Worm (Caenorhabditis elegans) whole organism, L4/young adult: Measurements from ENCODE around the gene K10D2.8.

ENCODE experiments used
- W03F9.2 ChIP-seq: fragments of 150-350 bp; optimal IDR thresholded peaks from 2 replicates; lab custom pipeline; 2014; ENCODE audit warnings: missing biosample characterization, missing genetic modification characterization
- dao-5 ChIP-seq: sonication (generic microtip); optimal IDR thresholded peaks from 2 replicates; lab custom pipeline; 2016; ENCODE audit warnings: missing genotype, missing genetic modification characterization, moderate library complexity, missing compliant biosample characterization
- him-1 ChIP-seq: sonication (generic microtip); optimal IDR thresholded peaks from 2 replicates; lab custom pipeline; 2016; ENCODE audit warnings: missing genotype, missing genetic modification reagents, missing genetic modification characterization, missing compliant biosample characterization

- TF ChIP-seq him-1 (tag; lab: Kevin White, UChicago) (peak; percentile 7), W03F9.2 (tag; lab: Kevin White, UChicago) (peak; percentile 89), dao-5 (tag; lab: Kevin White, UChicago) (no peak)
Observed at ce11 chrIII:5227831-5228467, 39.4 kb downstream of the K10D2.8 start, which contains the start of the genes C34E10.12, C34E10.10 and atp-2.
